Worm (Caenorhabditis elegans): Measurements from ENCODE around the gene R12B2.2.

R12B2.2 gene

ce11 chrIII:5828065-5828464, 21.2 kb downstream of the R12B2.2 start:
- TF ChIP-seq mxl-2 (GFP tag; conservative IDR thresholded peaks at IDR 0.05) = no peak
- no peak for TF ChIP-seq ZK337.2 (GFP tag; IDR thresholded peaks at IDR 0.05)
- no peak for TF ChIP-seq Y5F2A.4 (GFP tag; optimal IDR thresholded peaks at IDR 0.05)
- no peak for TF ChIP-seq aly-2 (tag; optimal IDR thresholded peaks at IDR 0.05)
- 0 out of 2 replicates have a peak, but pooled peaks have one; percentile 30 for TF ChIP-seq hmg-1.1 (GFP tag; IDR thresholded peaks at IDR 0.05)
- TF ChIP-seq skn-1 (tag; optimal IDR thresholded peaks at IDR 0.05) = no peak
- 0 out of 2 replicates have a peak, but pooled peaks have one; percentile 44 for TF ChIP-seq egl-43 (GFP tag; IDR thresholded peaks at IDR 0.05)
- no peak for TF ChIP-seq snpc-4 (tag; optimal IDR thresholded peaks at IDR 0.05)
- TF ChIP-seq pha-4 (GFP tag; IDR thresholded peaks at IDR 0.05) = no peak
- no peak for TF ChIP-seq pha-4 (tag; optimal IDR thresholded peaks at IDR 0.05)
- TF ChIP-seq unc-130 (GFP tag; optimal IDR thresholded peaks at IDR 0.05) = no peak
- TF ChIP-seq lin-15B (tag; optimal IDR thresholded peaks at IDR 0.05) = no peak
- no peak for TF ChIP-seq cey-2 (tag; optimal IDR thresholded peaks at IDR 0.05; ENCODE audit: borderline replicate concordance, insufficient read depth)
- TF ChIP-seq mep-1 (tag; optimal IDR thresholded peaks at IDR 0.05) = no peak
- no peak for TF ChIP-seq snpc-1.2 (GFP tag; IDR thresholded peaks at IDR 0.05)
- 0 out of 2 replicates have a peak, but pooled peaks have one; percentile 19 for TF ChIP-seq mdt-29 (GFP tag; IDR thresholded peaks at IDR 0.05)
- TF ChIP-seq tra-1 (GFP tag; IDR thresholded peaks at IDR 0.05) = 0 out of 2 replicates have a peak, but pooled peaks have one; percentile 11
- no peak for TF ChIP-seq set-16 (GFP tag; IDR thresholded peaks at IDR 0.05)
- TF ChIP-seq jun-1 (tag; optimal IDR thresholded peaks at IDR 0.05) = no peak
- TF ChIP-seq nhr-77 (tag; optimal IDR thresholded peaks at IDR 0.05) = no peak
- no peak; the same call in 1 of the 2 replicates for TF ChIP-seq dmd-6 (GFP tag; IDR thresholded peaks at IDR 0.05)
- no peak for TF ChIP-seq zip-11 (GFP tag; IDR thresholded peaks at IDR 0.05)
- TF ChIP-seq Y48G9A.11 (GFP tag; IDR thresholded peaks at IDR 0.05) = 0 out of 2 replicates have a peak, but pooled peaks have one; percentile 31
- TF ChIP-seq dve-1 (tag; optimal IDR thresholded peaks at IDR 0.05; ENCODE audit: insufficient read depth) = no peak
- no peak for TF ChIP-seq lin-1 (GFP tag; IDR thresholded peaks at IDR 0.05)
- TF ChIP-seq hlh-11 (tag; optimal IDR thresholded peaks at IDR 0.05) = peak; percentile 5
- 0 out of 4 replicates have a peak, but pooled peaks of 1 of the 2 experiments have one; percentile 56 for TF ChIP-seq madf-5 (GFP tag; IDR thresholded peaks at IDR 0.05)
- no peak for TF ChIP-seq zag-1 (tag; optimal IDR thresholded peaks at IDR 0.05)
- TF ChIP-seq mes-2 (tag; optimal IDR thresholded peaks at IDR 0.05; ENCODE audit: poor library complexity, severe bottlenecking) = no peak
- no peak for TF ChIP-seq lir-3 (tag; optimal IDR thresholded peaks at IDR 0.05)
- no peak for TF ChIP-seq duxl-1 (tag; optimal IDR thresholded peaks at IDR 0.05; ENCODE audit: poor library complexity)
- no peak for TF ChIP-seq ceh-62 (tag; optimal IDR thresholded peaks at IDR 0.05)
- TF ChIP-seq tag-97 (GFP tag; IDR thresholded peaks at IDR 0.05) = no peak
- no peak for TF ChIP-seq nhr-11 (tag; optimal IDR thresholded peaks at IDR 0.05)
- TF ChIP-seq T26A8.4 (GFP tag; IDR thresholded peaks at IDR 0.05) = peak; percentile 31; the same call in 1 of the 2 replicates
- TF ChIP-seq ceh-32 (tag; optimal IDR thresholded peaks at IDR 0.05; ENCODE audit: poor library complexity) = no peak
- 0 out of 2 replicates have a peak, but pooled peaks have one; percentile 6 for TF ChIP-seq lin-38 (GFP tag; IDR thresholded peaks at IDR 0.05)
- no peak for TF ChIP-seq arid-1 (GFP tag; conservative IDR thresholded peaks at IDR 0.05)
- TF ChIP-seq dmd-8 (GFP tag; IDR thresholded peaks at IDR 0.05) = no peak
- no peak for TF ChIP-seq ces-1 (GFP tag; optimal IDR thresholded peaks at IDR 0.05)
- no peak for TF ChIP-seq spr-3 (GFP tag; optimal IDR thresholded peaks at IDR 0.05)
- no peak for TF ChIP-seq F37D6.2 (tag; optimal IDR thresholded peaks at IDR 0.05)
- TF ChIP-seq nhr-102 (tag; optimal IDR thresholded peaks at IDR 0.05) = no peak
- no peak for TF ChIP-seq hif-1 (tag; optimal IDR thresholded peaks at IDR 0.05)
- TF ChIP-seq unc-62 (GFP tag; optimal IDR thresholded peaks at IDR 0.05 in 1 of 2) = no peak
- TF ChIP-seq unc-62 (tag; optimal IDR thresholded peaks at IDR 0.05) = no peak
- TF ChIP-seq lim-7 (GFP tag; IDR thresholded peaks at IDR 0.05) = peak; percentile 56; the same call in 1 of the 2 replicates
- TF ChIP-seq F49E8.2 (tag; optimal IDR thresholded peaks at IDR 0.05; ENCODE audit: borderline replicate concordance) = no peak
- TF ChIP-seq lin-29 (GFP tag; IDR thresholded peaks at IDR 0.05) = no peak

All from whole organism, L4 larva.